Fruit fly (Drosophila melanogaster): ENCODE data around the gene bsk.

DNA sequence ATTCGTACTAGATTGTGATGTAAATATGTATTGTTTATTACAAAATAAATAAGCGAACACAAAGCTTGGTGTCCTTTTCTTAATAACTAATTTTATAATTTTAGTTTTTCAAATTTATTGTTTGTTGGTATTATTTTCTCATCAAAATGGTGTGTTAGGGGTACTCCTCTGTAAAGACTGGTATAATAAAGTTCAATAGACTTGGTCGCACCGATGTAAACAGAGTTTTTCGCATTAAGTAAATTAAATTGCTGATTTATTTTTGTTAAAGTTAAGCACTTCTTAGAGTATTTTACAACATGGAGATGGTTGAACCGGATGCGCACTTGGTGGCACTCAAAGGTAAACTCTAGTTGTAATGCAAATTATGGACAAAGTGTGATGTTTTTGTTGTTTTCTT lies 16.2 kb upstream of the bsk start, which contains the start of gene CG4953:
- TF ChIP-seq CTCF (optimal IDR thresholded peaks at IDR 0.05), result no peak
- TF ChIP-seq CG8478 (optimal IDR thresholded peaks at IDR 0.05), result no peak

Data from S2 (cell line).